Fruit fly (Drosophila melanogaster): ENCODE results near the gene Tsp66E.

Gene Tsp66E

DNA sequence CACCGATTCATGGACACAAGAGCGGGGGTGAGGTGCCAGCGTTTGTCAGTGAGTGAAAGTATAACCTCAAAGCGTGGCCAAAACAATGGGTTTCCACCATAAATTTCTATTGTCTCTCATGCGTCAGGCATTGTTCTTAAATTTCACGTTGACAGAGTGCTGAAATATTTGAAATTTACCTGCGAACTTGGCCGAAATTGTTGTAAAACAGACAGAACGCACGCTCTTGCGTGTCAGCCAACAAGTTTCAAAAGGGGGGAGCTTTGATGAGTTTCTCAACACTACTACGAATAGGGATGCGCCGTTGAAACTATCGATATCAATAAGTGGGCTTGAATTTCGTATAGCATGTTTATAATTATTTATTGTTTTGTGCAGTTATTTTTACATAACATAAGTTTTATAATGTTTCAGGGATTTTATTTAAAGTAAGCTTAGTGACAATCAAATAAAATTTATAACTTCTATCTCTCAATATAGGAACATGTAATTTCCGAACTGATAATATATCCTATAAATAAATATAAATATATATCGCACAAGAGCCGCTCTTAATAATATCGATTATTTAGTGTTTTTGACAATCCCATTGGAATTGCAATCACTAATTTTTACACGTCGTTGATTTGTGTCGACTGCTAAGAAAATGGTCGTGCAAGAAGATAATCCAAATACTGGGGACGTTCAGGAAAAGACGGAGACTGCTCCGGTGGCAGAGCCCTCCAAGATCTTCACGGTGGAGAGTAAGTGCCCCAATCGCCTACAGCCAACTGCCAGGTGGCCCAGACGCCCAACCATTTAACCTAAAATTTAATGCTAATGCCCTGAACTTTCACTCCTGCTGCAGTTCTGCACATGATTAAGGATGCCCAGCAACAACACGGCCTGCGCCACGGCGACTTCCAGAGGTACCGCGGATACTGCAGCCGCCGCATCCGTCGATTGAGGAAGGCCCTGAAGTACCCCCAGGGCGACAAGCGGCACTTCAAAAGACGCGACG lies 62.5 kb downstream of the Tsp66E start, which contains the start of the genes pix and Srp68 (continued):
- TF ChIP-seq maf-S (GFP tag; optimal IDR thresholded peaks at IDR 0.05) (peak; percentile 56), CoRest (tag; optimal IDR thresholded peaks at IDR 0.05) (peak; percentile 83), Hand (GFP tag; optimal IDR thresholded peaks at IDR 0.05) (no peak), CG4424 (GFP tag; optimal IDR thresholded peaks at IDR 0.05) (peak; percentile 74), CG5245 (GFP tag; optimal IDR thresholded peaks at IDR 0.05) (peak; percentile 18), CG6272 (GFP tag; IDR thresholded peaks at IDR 0.05) (peak; percentile 47; the same call in 1 of the 2 replicates), nerfin-1 (tag; optimal IDR thresholded peaks at IDR 0.05) (peak; percentile 63), bigmax (GFP tag; optimal IDR thresholded peaks at IDR 0.05) (peak; percentile 97), tin (GFP tag; optimal IDR thresholded peaks at IDR 0.05) (peak; percentile 57), CG13775 (GFP tag; optimal IDR thresholded peaks at IDR 0.05) (peak; percentile 70), CG4404 (GFP tag; IDR thresholded peaks at IDR 0.05) (peak; percentile 64), CG4820 (GFP tag; optimal IDR thresholded peaks at IDR 0.05) (peak; percentile 37), CG33213 (GFP tag; optimal IDR thresholded peaks at IDR 0.05) (peak; percentile 9), unc-4 (GFP tag; IDR thresholded peaks at IDR 0.05; ENCODE audit: partially characterized antibody) (peak; percentile 78), Optix (GFP tag; IDR thresholded peaks at IDR 0.05) (no peak), CG10979 (tag; optimal IDR thresholded peaks at IDR 0.05) (peak; percentile 42), hkb (optimal IDR thresholded peaks at IDR 0.05) (no peak), hkb (GFP tag; IDR thresholded peaks at IDR 0.05) (no peak), CG13424 (tag; optimal IDR thresholded peaks at IDR 0.05) (peak; percentile 75), HHEX (GFP tag; optimal IDR thresholded peaks at IDR 0.05) (peak; percentile 44), croc (GFP tag; conservative IDR thresholded peaks at IDR 0.05) (peak; percentile 47; the same call in 2 of the 3 replicates), CG9609 (GFP tag; optimal IDR thresholded peaks at IDR 0.05) (peak; percentile 33), YL-1 (GFP tag; optimal IDR thresholded peaks at IDR 0.05) (peak; percentile 81), ems (GFP tag; optimal IDR thresholded peaks at IDR 0.05) (peak; percentile 24), al (GFP tag; IDR thresholded peaks at IDR 0.05) (peak; percentile 43), fru (optimal IDR thresholded peaks at IDR 0.05) (no peak), CG15011 (GFP tag; optimal IDR thresholded peaks at IDR 0.05) (no peak), CG13123 (GFP tag; optimal IDR thresholded peaks at IDR 0.05) (peak; percentile 34), Bdp1 (GFP tag; optimal IDR thresholded peaks at IDR 0.05) (peak; percentile 50), Sin3A (optimal IDR thresholded peaks at IDR 0.05) (peak; percentile 42), Drgx (GFP tag; IDR thresholded peaks at IDR 0.05) (no peak), MESR4 (GFP tag; optimal IDR thresholded peaks at IDR 0.05) (peak; percentile 93), Pdp1 (GFP tag; optimal IDR thresholded peaks at IDR 0.05) (peak; percentile 46 to 68), Xbp1 (GFP tag; optimal IDR thresholded peaks at IDR 0.05) (peak; percentile 72), CG9797 (GFP tag; optimal IDR thresholded peaks at IDR 0.05) (peak; percentile 30), Neu2 (GFP tag; optimal IDR thresholded peaks at IDR 0.05; ENCODE audit: borderline replicate concordance) (no peak), pan (optimal IDR thresholded peaks at IDR 0.05) (no peak), pan (GFP tag; optimal IDR thresholded peaks at IDR 0.05 in 1 of 2, IDR thresholded peaks at IDR 0.05 in 1 of 2) (no peak), CG7786 (GFP tag; optimal IDR thresholded peaks at IDR 0.05) (peak; percentile 43), row (GFP tag; IDR thresholded peaks at IDR 0.05) (peak; percentile 94), CG10147 (GFP tag; optimal IDR thresholded peaks at IDR 0.05) (peak; percentile 63), MTF-1 (GFP tag; optimal IDR thresholded peaks at IDR 0.05; ENCODE audit: borderline replicate concordance) (no peak), CG11504 (tag; optimal IDR thresholded peaks at IDR 0.05) (no peak), CG8281 (tag; optimal IDR thresholded peaks at IDR 0.05) (no peak), CG13296 (GFP tag; optimal IDR thresholded peaks at IDR 0.05) (no peak), CG34376 (GFP tag; optimal IDR thresholded peaks at IDR 0.05) (peak; percentile 30), CG17912 (GFP tag; optimal IDR thresholded peaks at IDR 0.05) (peak; percentile 26), gro (GFP tag; optimal IDR thresholded peaks at IDR 0.05) (no peak), CG14965 (GFP tag; optimal IDR thresholded peaks at IDR 0.05; ENCODE audit: borderline replicate concordance) (no peak)
